Fruit fly (Drosophila melanogaster): ENCODE measurements around the gene Pxt.

Pxt gene

dm6 chr3R:17703024-17703690 lies 16.1 kb upstream of the Pxt start (continued):
- 0 out of 2 replicates have a peak, but pooled peaks have one; percentile 13 for TF ChIP-seq Xrp1 (GFP tag; IDR thresholded peaks at IDR 0.05)
- no peak for TF ChIP-seq yki (optimal IDR thresholded peaks at IDR 0.05)
- no peak for TF ChIP-seq ash1 (GFP tag; optimal IDR thresholded peaks at IDR 0.05)
- peak; percentile 2 for TF ChIP-seq Ssrp (tag; optimal IDR thresholded peaks at IDR 0.05)
- TF ChIP-seq Usf (GFP tag; optimal IDR thresholded peaks at IDR 0.05): no peak
- TF ChIP-seq Ets97D (GFP tag; optimal IDR thresholded peaks at IDR 0.05): no peak
- TF ChIP-seq nom (GFP tag; optimal IDR thresholded peaks at IDR 0.05): peak; percentile 77
- TF ChIP-seq dmrt99B (tag; optimal IDR thresholded peaks at IDR 0.05): peak; percentile 60
- TF ChIP-seq Oli (tag; optimal IDR thresholded peaks at IDR 0.05): peak; percentile 40
- peak; percentile 42 for TF ChIP-seq Sox102F (GFP tag; optimal IDR thresholded peaks at IDR 0.05)
- TF ChIP-seq Ada2b (GFP tag; IDR thresholded peaks at IDR 0.05): no peak
- no peak for TF ChIP-seq ems (GFP tag; optimal IDR thresholded peaks at IDR 0.05)
- no peak for TF ChIP-seq CG10274 (GFP tag; optimal IDR thresholded peaks at IDR 0.05)
- TF ChIP-seq CG13424 (tag; optimal IDR thresholded peaks at IDR 0.05): peak; percentile 27
- no peak for TF ChIP-seq Sin3A (optimal IDR thresholded peaks at IDR 0.05)
- peak; percentile 36 for TF ChIP-seq CG17359 (tag; optimal IDR thresholded peaks at IDR 0.05)
- TF ChIP-seq ci (GFP tag; IDR thresholded peaks at IDR 0.05): peak; percentile 49; the same call in 1 of the 3 replicates
- 0 out of 3 replicates have a peak, but pooled peaks have one; percentile 10 for TF ChIP-seq dysf (GFP tag; IDR thresholded peaks at IDR 0.05)
- TF ChIP-seq hkb (optimal IDR thresholded peaks at IDR 0.05): no peak
- TF ChIP-seq hkb (GFP tag; IDR thresholded peaks at IDR 0.05): no peak
- TF ChIP-seq D19A (tag; optimal IDR thresholded peaks at IDR 0.05): peak; percentile 0

- TF ChIP-seq Dek (tag; optimal IDR thresholded peaks at IDR 0.05): peak; percentile 98
- TF ChIP-seq CG17361 (GFP tag; IDR thresholded peaks at IDR 0.05): peak; percentile 99
- peak; percentile 99 for TF ChIP-seq BtbVII (GFP tag; optimal IDR thresholded peaks at IDR 0.05)
- TF ChIP-seq CG7357 (GFP tag; IDR thresholded peaks at IDR 0.05): peak; percentile 96
- peak; percentile 98 for TF ChIP-seq ERR (GFP tag; optimal IDR thresholded peaks at IDR 0.05)
- peak; percentile 99 for TF ChIP-seq dmrt99B (tag; optimal IDR thresholded peaks at IDR 0.05)
- peak; percentile 99 for TF ChIP-seq CG4854 (GFP tag; optimal IDR thresholded peaks at IDR 0.05)
- TF ChIP-seq CG13624 (GFP tag; optimal IDR thresholded peaks at IDR 0.05): peak; percentile 99
- TF ChIP-seq CG7271 (tag; optimal IDR thresholded peaks at IDR 0.05): peak; percentile 91
- peak; percentile 92 for TF ChIP-seq crol (GFP tag; IDR thresholded peaks at IDR 0.05)
- peak; percentile 66 for TF ChIP-seq B-H2 (GFP tag; optimal IDR thresholded peaks at IDR 0.05)
- peak; percentile 99 for TF ChIP-seq Mes4 (GFP tag; optimal IDR thresholded peaks at IDR 0.05)
- no peak for TF ChIP-seq h (optimal IDR thresholded peaks at IDR 0.05)
- TF ChIP-seq E2f2 (GFP tag; IDR thresholded peaks at IDR 0.05): peak; percentile 89
- TF ChIP-seq CG11456 (GFP tag; IDR thresholded peaks at IDR 0.05): peak; percentile 99
- peak; percentile 99 for TF ChIP-seq slp2 (GFP tag; optimal IDR thresholded peaks at IDR 0.05)
- TF ChIP-seq CG12155 (GFP tag; optimal IDR thresholded peaks at IDR 0.05): peak; percentile 98
- peak; percentile 99 for TF ChIP-seq row (GFP tag; IDR thresholded peaks at IDR 0.05)
- TF ChIP-seq CG11723 (GFP tag; optimal IDR thresholded peaks at IDR 0.05): peak; percentile 99
- TF ChIP-seq sisA (GFP tag; IDR thresholded peaks at IDR 0.05): peak; percentile 99
- no peak for TF ChIP-seq hth (optimal IDR thresholded peaks at IDR 0.05)
- TF ChIP-seq zfh1 (GFP tag; IDR thresholded peaks at IDR 0.05): peak; percentile 99
- peak; percentile 99 for TF ChIP-seq Antp (GFP tag; optimal IDR thresholded peaks at IDR 0.05)
- TF ChIP-seq CG8388 (GFP tag; optimal IDR thresholded peaks at IDR 0.05): peak; percentile 98
- peak; percentile 97 for TF ChIP-seq klu (GFP tag; IDR thresholded peaks at IDR 0.05)
- TF ChIP-seq Adf1 (GFP tag; IDR thresholded peaks at IDR 0.05): peak; percentile 91
- peak; percentile 99 for TF ChIP-seq slbo (GFP tag; IDR thresholded peaks at IDR 0.05)
- TF ChIP-seq Dad (GFP tag; optimal IDR thresholded peaks at IDR 0.05): peak; percentile 99
- peak; percentile 98 for TF ChIP-seq Poxn (GFP tag; IDR thresholded peaks at IDR 0.05)
- TF ChIP-seq CG8944 (GFP tag; optimal IDR thresholded peaks at IDR 0.05): peak; percentile 99
- TF ChIP-seq CG13775 (GFP tag; optimal IDR thresholded peaks at IDR 0.05): peak; percentile 99
Observed at dm6 chr3R:17703691-17704537, 15.3 kb upstream of the Pxt start.

All from whole organism, embryonic.